Worm (Caenorhabditis elegans) whole organism, mixed stage, embryonic: ENCODE measurements around the gene rpl-7A.
A peak's percentile ranks its signal among the peaks of the same experiment; 100 is the strongest.

Source experiments
- M03D4.4 ChIP-seq: sonication (generic microtip); optimal IDR thresholded peaks from 2 replicates; lab custom pipeline; 2017; ENCODE audit warnings: mild to moderate bottlenecking, missing genetic modification characterization, missing compliant biosample characterization
- bed-3 ChIP-seq: fragments of 200-800 bp; sonication (Bioruptor generic); optimal IDR thresholded peaks from 3 replicates; lab custom pipeline; 2018; ENCODE audit warnings: mild to moderate bottlenecking, missing genetic modification characterization, moderate library complexity, missing compliant biosample characterization
- blmp-1 ChIP-seq: fragments of 150-350 bp; optimal IDR thresholded peaks from 2 replicates; lab custom pipeline; 2014; ENCODE audit warnings: missing biosample characterization, missing genetic modification characterization
- ceh-39 ChIP-seq: fragments of 150-350 bp; optimal IDR thresholded peaks from 2 replicates; lab custom pipeline; 2014; ENCODE audit warnings: missing biosample characterization, missing genetic modification characterization
- ceh-83 ChIP-seq: fragments of 200-800 bp; sonication (Bioruptor generic); optimal IDR thresholded peaks from 2 replicates; lab custom pipeline; 2018; ENCODE audit warnings: mild to moderate bottlenecking, missing genetic modification characterization, missing compliant biosample characterization
- ces-1 ChIP-seq: fragments of 150-350 bp; optimal IDR thresholded peaks from 2 replicates; lab custom pipeline; 2014; ENCODE audit warnings: missing biosample characterization, missing genetic modification reagents, missing genetic modification characterization
- drap-1 ChIP-seq: fragments of 200-800 bp; sonication (Bioruptor generic); optimal IDR thresholded peaks from 3 replicates; lab custom pipeline; 2018; ENCODE audit warnings: mild to moderate bottlenecking, missing genetic modification characterization, missing compliant biosample characterization
- elt-1 ChIP-seq: sonication (generic microtip); optimal IDR thresholded peaks from 2 replicates; lab custom pipeline; 2017; ENCODE audit warnings: missing genetic modification characterization, mild to moderate bottlenecking, missing compliant biosample characterization, antibody characterized with exemption, moderate library complexity, borderline replicate concordance; ENCODE audit not compliant: insufficient read depth
- elt-3 ChIP-seq: fragments of 150-350 bp; optimal IDR thresholded peaks from 2 replicates; lab custom pipeline; 2014; ENCODE audit warnings: missing biosample characterization, missing genetic modification characterization
- ham-2 ChIP-seq: fragments of 200-800 bp; sonication (Bioruptor generic); optimal IDR thresholded peaks from 2 replicates; lab custom pipeline; 2018; ENCODE audit warnings: mild to moderate bottlenecking, missing genetic modification characterization, missing compliant biosample characterization
- hlh-1 ChIP-seq: fragments of 150-350 bp; optimal IDR thresholded peaks from 2 replicates; lab custom pipeline; 2014; ENCODE audit warnings: missing biosample characterization, missing genetic modification reagents, missing genetic modification characterization
- lin-13 ChIP-seq: fragments of 150-350 bp; optimal IDR thresholded peaks from 2 replicates; lab custom pipeline; 2014; ENCODE audit warnings: missing biosample characterization, missing genetic modification characterization
- lin-32 ChIP-seq: fragments of 200-800 bp; sonication (Bioruptor generic); optimal IDR thresholded peaks from 2 replicates; lab custom pipeline; 2018; ENCODE audit warnings: mild to moderate bottlenecking, missing genetic modification characterization, missing compliant biosample characterization
- lsy-2 ChIP-seq: fragments of 150-350 bp; optimal IDR thresholded peaks from 2 replicates; lab custom pipeline; 2014; ENCODE audit warnings: missing biosample characterization, missing genetic modification characterization
- mab-5 ChIP-seq: fragments of 150-350 bp; optimal IDR thresholded peaks from 2 replicates; lab custom pipeline; 2014; ENCODE audit warnings: missing biosample characterization, missing genetic modification characterization
- mep-1 ChIP-seq: fragments of 150-350 bp; optimal IDR thresholded peaks from 2 replicates; lab custom pipeline; 2017; ENCODE audit warnings: missing biosample characterization, missing genetic modification reagents, missing genetic modification characterization, inconsistent platforms
- mls-2 ChIP-seq: sonication (generic microtip); optimal IDR thresholded peaks from 2 replicates; lab custom pipeline; 2016; ENCODE audit warnings: mild to moderate bottlenecking, missing genetic modification characterization, moderate library complexity, missing compliant biosample characterization
- nhr-12 ChIP-seq: fragments of 150-350 bp; optimal IDR thresholded peaks from 2 replicates; lab custom pipeline; 2014; ENCODE audit warnings: missing biosample characterization, missing genetic modification characterization
- nhr-2 ChIP-seq: fragments of 150-350 bp; optimal IDR thresholded peaks from 2 replicates; lab custom pipeline; 2014; ENCODE audit warnings: missing biosample characterization, missing genetic modification characterization
- nhr-237 ChIP-seq: fragments of 150-350 bp; optimal IDR thresholded peaks from 2 replicates; lab custom pipeline; 2014; ENCODE audit warnings: missing biosample characterization, missing genetic modification characterization
- nhr-28 ChIP-seq: fragments of 150-350 bp; optimal IDR thresholded peaks from 2 replicates; lab custom pipeline; 2014; ENCODE audit warnings: missing biosample characterization, missing genetic modification characterization
- nhr-76 ChIP-seq: sonication (generic microtip); optimal IDR thresholded peaks from 2 replicates; lab custom pipeline; 2017; ENCODE audit warnings: missing biosample characterization, missing genetic modification characterization
- pha-4 ChIP-seq: fragments of 150-350 bp; optimal IDR thresholded peaks from 2 replicates; lab custom pipeline; 2018; ENCODE audit warnings: missing biosample characterization, missing genetic modification reagents, missing genetic modification characterization
- snpc-4 ChIP-seq: fragments of 150-350 bp; optimal IDR thresholded peaks from 2 replicates; lab custom pipeline; 2014; ENCODE audit warnings: missing biosample characterization, missing genetic modification characterization
- sptf-1 ChIP-seq: sonication (generic microtip); optimal IDR thresholded peaks from 2 replicates; lab custom pipeline; 2017; ENCODE audit warnings: mild to moderate bottlenecking, missing genetic modification characterization, moderate library complexity, missing compliant biosample characterization
- tbx-8 ChIP-seq: fragments of 200-800 bp; sonication (Bioruptor generic); optimal IDR thresholded peaks from 2 replicates; lab custom pipeline; 2018; ENCODE audit warnings: mild to moderate bottlenecking, missing genetic modification characterization, moderate library complexity, missing compliant biosample characterization
- unc-120 ChIP-seq: sonication (generic microtip); optimal IDR thresholded peaks from 2 replicates; lab custom pipeline; 2017; ENCODE audit warnings: missing genetic modification characterization, missing compliant biosample characterization; ENCODE audit not compliant: poor library complexity, severe bottlenecking
- unc-39 ChIP-seq: fragments of 150-350 bp; optimal IDR thresholded peaks from 2 replicates; lab custom pipeline; 2014; ENCODE audit warnings: missing biosample characterization, missing genetic modification characterization
- unc-62 ChIP-seq: fragments of 150-350 bp; optimal IDR thresholded peaks from 2 replicates; lab custom pipeline; 2014; ENCODE audit warnings: missing biosample characterization, missing genetic modification reagents, missing genetic modification characterization
- ztf-11 ChIP-seq: fragments of 150-350 bp; optimal IDR thresholded peaks from 2 replicates; lab custom pipeline; 2014; ENCODE audit warnings: missing biosample characterization, missing genetic modification characterization

Gene rpl-7A

ce11 chrIV:4369116-4369515 lies 21.3 kb downstream of the rpl-7A start:
- TF ChIP-seq lsy-2 (tag; lab: Kevin White, UChicago) (no peak), bed-3 (no peak), ham-2 (GFP tag; lab: Kevin White, UChicago) (no peak), hlh-1 (no peak), nhr-12 (tag; lab: Kevin White, UChicago) (no peak), lin-32 (GFP tag; lab: Kevin White, UChicago) (no peak), sptf-1 (no peak), lin-13 (no peak), elt-3 (tag; lab: Kevin White, UChicago) (no peak), mls-2 (tag; lab: Kevin White, UChicago) (no peak), ceh-83 (no peak), snpc-4 (tag; lab: Kevin White, UChicago) (no peak), unc-120 (no peak), drap-1 (no peak), M03D4.4 (tag; lab: Kevin White, UChicago) (no peak), elt-1 (tag; lab: Kevin White, UChicago) (no peak), tbx-8 (GFP tag; lab: Kevin White, UChicago) (no peak), nhr-237 (no peak)

DNA sequence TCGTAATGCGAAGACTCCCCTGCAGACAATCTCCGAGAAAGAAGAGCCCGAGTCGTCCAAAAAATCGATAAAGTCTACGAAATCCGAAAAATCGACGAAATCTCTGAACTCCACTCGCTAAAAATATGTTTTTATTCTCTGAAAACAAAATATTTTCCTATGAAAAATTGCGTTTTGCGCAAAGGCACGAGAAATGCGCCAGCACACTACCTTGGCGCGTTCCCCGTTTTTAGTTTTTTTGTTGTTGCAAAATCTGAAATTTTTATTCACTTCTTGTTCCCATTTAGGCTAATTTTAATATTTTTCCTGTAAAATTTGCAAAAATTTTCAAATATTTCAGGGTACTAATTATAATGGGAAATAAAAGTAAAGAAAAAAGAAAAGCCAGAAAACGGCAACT lies 29.9 kb downstream of the rpl-7A start, which contains the start of gene F55F10.1:
TSS of gene F55F10.1 (plus strand) at position 341 of the 400 bp plus-strand sequence.
- TF ChIP-seq mep-1 (tag; lab: Kevin White, UChicago) (peak; percentile 53), lin-32 (GFP tag; lab: Kevin White, UChicago) (no peak), blmp-1 (tag; lab: Kevin White, UChicago) (no peak), nhr-237 (no peak), lin-13 (no peak), nhr-2 (tag; lab: Kevin White, UChicago) (no peak), nhr-76 (tag; lab: Kevin White, UChicago) (no peak)

DNA sequence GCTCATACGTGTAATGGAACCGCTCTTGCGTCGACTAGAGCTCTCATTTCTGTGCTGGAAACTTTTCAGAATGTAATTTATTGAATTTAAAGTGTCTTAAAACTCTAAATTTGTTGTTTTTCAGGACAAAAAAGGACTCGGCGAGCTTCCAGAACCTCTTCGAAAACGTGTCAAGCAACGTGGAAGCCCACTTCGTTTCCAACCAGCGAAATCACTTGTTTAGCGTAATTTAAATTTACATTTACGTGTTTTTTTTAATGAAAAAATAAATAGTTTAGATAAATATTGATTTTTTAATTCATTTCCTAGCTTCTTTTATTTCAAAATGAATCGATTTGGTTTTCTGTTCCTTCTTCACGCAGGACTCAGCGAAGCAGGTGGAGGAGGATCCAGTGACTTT lies 30.7 kb downstream of the rpl-7A start, which contains the start of gene F55F10.3:
TSS of gene F55F10.3 (plus strand) at position 301 of the 400 bp plus-strand sequence.
- no peak for TF ChIP-seq ceh-39
- TF ChIP-seq mep-1 (tag; lab: Kevin White, UChicago) = no peak
- TF ChIP-seq elt-3 (tag; lab: Kevin White, UChicago) = no peak
- TF ChIP-seq M03D4.4 (tag; lab: Kevin White, UChicago) = no peak
- TF ChIP-seq unc-39 (tag; lab: Kevin White, UChicago) = no peak
- no peak for TF ChIP-seq pha-4
- no peak for TF ChIP-seq mls-2 (tag; lab: Kevin White, UChicago)
- no peak for TF ChIP-seq lsy-2 (tag; lab: Kevin White, UChicago)
- TF ChIP-seq lin-32 (GFP tag; lab: Kevin White, UChicago) = no peak
- no peak for TF ChIP-seq unc-120
- no peak for TF ChIP-seq nhr-2 (tag; lab: Kevin White, UChicago)

DNA sequence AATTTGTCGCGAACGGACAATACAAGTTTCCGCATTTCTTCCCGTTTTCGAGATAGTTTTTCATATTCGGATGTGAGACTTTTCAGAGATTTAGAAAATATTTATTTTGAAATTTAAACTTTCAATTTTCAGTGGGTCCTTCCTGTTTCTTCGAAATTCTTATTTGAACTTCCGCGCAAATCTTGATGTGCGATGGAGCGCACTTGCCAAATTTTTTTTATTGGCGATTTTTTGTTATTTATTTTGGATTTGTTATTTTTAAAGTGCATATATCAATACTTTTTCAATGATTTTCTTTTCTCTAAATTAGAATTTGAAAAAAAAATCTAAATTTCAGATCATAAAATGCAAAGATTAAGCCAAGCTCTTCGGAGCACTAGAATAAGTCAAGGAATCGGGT lies 33.1 kb downstream of the rpl-7A start, which contains the start of gene sars-2:
TSS of gene sars-2 (plus strand) at position 341 of the 400 bp plus-strand sequence.
- TF ChIP-seq ces-1 (peak; percentile 31), lin-13 (no peak), hlh-1 (no peak), nhr-28 (tag; lab: Kevin White, UChicago) (no peak), bed-3 (no peak), nhr-237 (no peak), lsy-2 (tag; lab: Kevin White, UChicago) (peak; percentile 41), ztf-11 (tag; lab: Kevin White, UChicago) (no peak), tbx-8 (GFP tag; lab: Kevin White, UChicago) (no peak), sptf-1 (no peak)

DNA sequence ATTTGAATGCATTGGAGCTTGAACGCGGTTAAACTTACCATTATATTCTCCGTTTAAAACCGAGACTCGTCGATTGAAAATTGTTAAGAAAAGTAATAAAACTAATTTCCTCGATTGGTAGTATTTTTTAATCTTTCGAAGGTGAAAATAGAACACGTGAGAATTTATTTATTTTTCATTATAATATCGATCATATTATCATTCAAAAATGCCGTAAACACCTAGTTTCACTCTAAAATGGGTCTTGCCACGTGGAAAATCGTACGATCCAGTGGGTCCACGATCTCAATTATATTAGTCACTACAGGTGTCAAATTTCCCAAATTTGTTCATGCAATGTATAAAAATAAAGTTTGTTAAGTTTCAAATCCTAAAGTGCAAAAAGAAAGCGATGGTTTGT lies 33.5 kb downstream of the rpl-7A start, which contains the start of gene W03B1.9:
TSS of gene W03B1.9 (minus strand) at position 101 of the 400 bp plus-strand sequence.
- TF ChIP-seq elt-1 (tag; lab: Kevin White, UChicago) = no peak
- TF ChIP-seq blmp-1 (tag; lab: Kevin White, UChicago) = no peak
- no peak for TF ChIP-seq ces-1
- TF ChIP-seq snpc-4 (tag; lab: Kevin White, UChicago) = no peak
- no peak for TF ChIP-seq unc-62 (GFP tag; lab: Kevin White, UChicago)
- no peak for TF ChIP-seq lin-13
- TF ChIP-seq M03D4.4 (tag; lab: Kevin White, UChicago) = no peak
- no peak for TF ChIP-seq nhr-237
- TF ChIP-seq nhr-2 (tag; lab: Kevin White, UChicago) = no peak
- no peak for TF ChIP-seq mab-5 (tag; lab: Kevin White, UChicago)
- TF ChIP-seq drap-1 = no peak
- no peak for TF ChIP-seq lsy-2 (tag; lab: Kevin White, UChicago)
- no peak for TF ChIP-seq ztf-11 (tag; lab: Kevin White, UChicago)
- no peak for TF ChIP-seq elt-3 (tag; lab: Kevin White, UChicago)
- no peak for TF ChIP-seq bed-3
